Worm (Caenorhabditis elegans) whole organism, young adult: ENCODE data around the gene kap-1.

Source experiments
- B0336.3 ChIP-seq: fragments of 200-800 bp; sonication (Bioruptor generic); IDR thresholded peaks from 2 replicates; pipeline ENCODE4 v1.3.6; 2022; ENCODE audit warnings: missing genetic modification characterization, missing compliant biosample characterization
- F22D6.2 ChIP-seq: sonication (generic microtip); optimal IDR thresholded peaks from 2 replicates; lab custom pipeline; 2016; ENCODE audit warnings: mild to moderate bottlenecking, missing genetic modification characterization, missing compliant biosample characterization
- F23B12.7 ChIP-seq: sonication (generic microtip); optimal IDR thresholded peaks from 2 replicates; lab custom pipeline; 2017; ENCODE audit warnings: missing genetic modification characterization, mild to moderate bottlenecking, missing compliant biosample characterization, antibody characterized with exemption, moderate library complexity; ENCODE audit not compliant: insufficient read depth
- F37B4.10 ChIP-seq: fragments of 200-800 bp; sonication (Bioruptor generic); IDR thresholded peaks from 2 replicates; pipeline ENCODE4 v1.3.6; 2022; ENCODE audit warnings: missing genetic modification characterization, missing compliant biosample characterization
- F39B2.1 ChIP-seq: fragments of 200-800 bp; sonication (Bioruptor generic); IDR thresholded peaks from 2 replicates; pipeline ENCODE4 v1.3.6; 2022; ENCODE audit warnings: missing genetic modification reagents, missing genetic modification characterization, missing compliant biosample characterization
- F57C9.4 ChIP-seq: sonication (generic microtip); optimal IDR thresholded peaks from 2 replicates; lab custom pipeline; 2017; ENCODE audit warnings: mild to moderate bottlenecking, missing genetic modification characterization, missing compliant biosample characterization
- K12H6.12 ChIP-seq: fragments of 200-800 bp; sonication (Bioruptor generic); optimal IDR thresholded peaks from 2 replicates; lab custom pipeline; 2018; ENCODE audit warnings: mild to moderate bottlenecking, missing genetic modification characterization, missing compliant biosample characterization
- Y53F4B.3 ChIP-seq: fragments of 200-800 bp; sonication (Bioruptor generic); IDR thresholded peaks from 2 replicates; pipeline ENCODE4 v1.3.6; 2022; ENCODE audit warnings: missing genetic modification reagents, missing genetic modification characterization, missing compliant biosample characterization
- Y95B8A.8 ChIP-seq: fragments of 200-800 bp; sonication (Bioruptor generic); IDR thresholded peaks from 2 replicates; pipeline ENCODE4 v1.3.6; 2022; ENCODE audit warnings: missing genetic modification reagents, missing genetic modification characterization, missing compliant biosample characterization
- ama-1 ChIP-seq, 3 experiments: fragments of 150-350 bp in 1 of 3; sonication (generic microtip) in 2 of 3; optimal IDR thresholded peaks; 2 replicates each; lab custom pipeline; 2014 to 2018; ENCODE audit warnings: missing biosample characterization in 2 of 3, missing genetic modification characterization in 2 of 3, missing genetic modification reagents in 2 of 3
- aptf-2 ChIP-seq: fragments of 200-800 bp; sonication (Bioruptor generic); conservative IDR thresholded peaks from 2 replicates; pipeline ENCODE4 v1.3.6; 2022; ENCODE audit warnings: missing genetic modification reagents, missing genetic modification characterization, missing compliant biosample characterization
- attf-5 ChIP-seq: fragments of 200-800 bp; sonication (Bioruptor generic); optimal IDR thresholded peaks from 2 replicates; lab custom pipeline; 2018; ENCODE audit warnings: mild to moderate bottlenecking, missing genetic modification characterization, missing compliant biosample characterization
- bed-2 ChIP-seq: fragments of 200-800 bp; sonication (Bioruptor generic); IDR thresholded peaks from 2 replicates; pipeline ENCODE4 v1.3.6; 2022; ENCODE audit warnings: missing genetic modification reagents, missing genetic modification characterization, missing compliant biosample characterization
- cebp-1 ChIP-seq, 2 experiments: fragments of 200-800 bp in 1 of 2; sonication (Bioruptor generic) in 1 of 2; sonication (generic microtip) in 1 of 2; IDR thresholded peaks in 1 of 2; optimal IDR thresholded peaks in 1 of 2; 2 replicates each; pipeline versions ENCODE4 v1.3.6 to Lab custom; 2017 to 2022; ENCODE audit warnings: missing compliant biosample characterization in 2 of 2, missing genetic modification characterization in 2 of 2, mild to moderate bottlenecking in 1 of 2, missing genetic modification reagents in 1 of 2, moderate library complexity in 1 of 2
- ceh-27 ChIP-seq: fragments of 200-800 bp; sonication (Bioruptor generic); optimal IDR thresholded peaks from 2 replicates; lab custom pipeline; 2018; ENCODE audit warnings: mild to moderate bottlenecking, missing genetic modification characterization, moderate library complexity, missing compliant biosample characterization
- ceh-58 ChIP-seq: fragments of 200-800 bp; sonication (Bioruptor generic); IDR thresholded peaks from 2 replicates; pipeline ENCODE4 v1.3.6; 2022; ENCODE audit warnings: missing genetic modification characterization, missing compliant biosample characterization
- die-1 ChIP-seq: sonication (generic microtip); optimal IDR thresholded peaks from 2 replicates; lab custom pipeline; 2016; ENCODE audit warnings: missing genotype, mild to moderate bottlenecking, missing genetic modification characterization, missing compliant biosample characterization
- dox-1 ChIP-seq: fragments of 200-800 bp; sonication (Bioruptor generic); IDR thresholded peaks from 2 replicates; pipeline ENCODE4 v1.3.6; 2022; ENCODE audit warnings: missing genetic modification reagents, missing genetic modification characterization, missing compliant biosample characterization
- dpff-1 ChIP-seq: sonication (generic microtip); optimal IDR thresholded peaks from 2 replicates; lab custom pipeline; 2017; ENCODE audit warnings: mild to moderate bottlenecking, missing genetic modification characterization, missing compliant biosample characterization
- ets-4 ChIP-seq: fragments of 200-800 bp; sonication (Bioruptor generic); optimal IDR thresholded peaks from 2 replicates; lab custom pipeline; 2018; ENCODE audit warnings: mild to moderate bottlenecking, missing genetic modification characterization, missing compliant biosample characterization
- gei-17 ChIP-seq: fragments of 200-800 bp; sonication (Bioruptor generic); optimal IDR thresholded peaks from 2 replicates; lab custom pipeline; 2018; ENCODE audit warnings: mild to moderate bottlenecking, missing genetic modification characterization, missing compliant biosample characterization
- hlh-12 ChIP-seq: sonication (generic microtip); optimal IDR thresholded peaks from 2 replicates; lab custom pipeline; 2016; ENCODE audit warnings: missing genetic modification characterization, missing compliant biosample characterization
- hrde-1 ChIP-seq: sonication (generic microtip); optimal IDR thresholded peaks from 2 replicates; lab custom pipeline; 2016; ENCODE audit warnings: missing genetic modification characterization, mild to moderate bottlenecking, missing compliant biosample characterization, moderate library complexity, missing genotype, missing genetic modification reagents, borderline replicate concordance
- hsf-1 ChIP-seq: fragments of 200-800 bp; sonication (Bioruptor generic); IDR thresholded peaks from 2 replicates; pipeline ENCODE4 v1.3.6; 2022; ENCODE audit warnings: missing genetic modification reagents, missing genetic modification characterization, missing compliant biosample characterization
- let-526 ChIP-seq: fragments of 200-800 bp; sonication (Bioruptor generic); IDR thresholded peaks from 2 replicates; pipeline ENCODE4 v1.3.6; 2022; ENCODE audit warnings: missing genetic modification reagents, missing genetic modification characterization, missing compliant biosample characterization
- lin-26 ChIP-seq: fragments of 200-800 bp; sonication (Bioruptor generic); IDR thresholded peaks from 2 replicates; pipeline ENCODE4 v1.3.6; 2022; ENCODE audit warnings: missing genetic modification reagents, missing genetic modification characterization, missing compliant biosample characterization
- lin-35 ChIP-seq, 3 experiments: fragments of 150-350 bp in 2 of 3; sonication (generic microtip) in 1 of 3; optimal IDR thresholded peaks; 2 replicates each; lab custom pipeline; 2014 to 2018; ENCODE audit warnings: missing biosample characterization in 3 of 3, missing genetic modification characterization in 3 of 3, missing genetic modification reagents in 3 of 3
- lin-40 ChIP-seq: sonication (generic microtip); optimal IDR thresholded peaks from 2 replicates; lab custom pipeline; 2016; ENCODE audit warnings: missing genetic modification characterization, mild to moderate bottlenecking, missing compliant biosample characterization, missing genotype, missing genetic modification reagents
- lin-54 ChIP-seq: fragments of 200-800 bp; sonication (Bioruptor generic); optimal IDR thresholded peaks from 2 replicates; lab custom pipeline; 2018; ENCODE audit warnings: mild to moderate bottlenecking, missing genetic modification characterization, missing compliant biosample characterization
- lir-1 ChIP-seq: fragments of 200-800 bp; sonication (Bioruptor generic); conservative IDR thresholded peaks from 2 replicates; pipeline ENCODE4 v1.3.6; 2022; ENCODE audit warnings: missing genetic modification reagents, missing genetic modification characterization, missing compliant biosample characterization
- madf-8 ChIP-seq: fragments of 200-800 bp; sonication (Bioruptor generic); conservative IDR thresholded peaks from 2 replicates; pipeline ENCODE4 v1.3.6; 2022; ENCODE audit warnings: missing genetic modification reagents, missing genetic modification characterization, missing compliant biosample characterization
- nfyb-1 ChIP-seq: fragments of 200-800 bp; sonication (Bioruptor generic); IDR thresholded peaks from 2 replicates; pipeline ENCODE4 v1.3.6; 2022; ENCODE audit warnings: missing genetic modification reagents, missing genetic modification characterization, missing compliant biosample characterization
- nhr-179 ChIP-seq: sonication (generic microtip); optimal IDR thresholded peaks from 2 replicates; lab custom pipeline; 2016; ENCODE audit warnings: mild to moderate bottlenecking, missing genetic modification characterization, missing compliant biosample characterization
- nhr-80 ChIP-seq: sonication (generic microtip); optimal IDR thresholded peaks from 2 replicates; lab custom pipeline; 2016; ENCODE audit warnings: missing genetic modification characterization, missing compliant biosample characterization
- rec-8 ChIP-seq, 2 experiments: sonication (generic microtip); optimal IDR thresholded peaks; 2 replicates each; lab custom pipeline; 2016; ENCODE audit warnings: mild to moderate bottlenecking in 2 of 2, missing genetic modification characterization in 2 of 2, missing genetic modification reagents in 2 of 2, missing genotype in 2 of 2, missing biosample characterization in 1 of 2, missing compliant biosample characterization in 1 of 2, moderate library complexity in 1 of 2
- repo-1 ChIP-seq: sonication (generic microtip); optimal IDR thresholded peaks from 2 replicates; lab custom pipeline; 2017; ENCODE audit warnings: mild to moderate bottlenecking, missing genetic modification characterization, missing compliant biosample characterization
- rpc-1 ChIP-seq, 2 experiments: fragments of 150-350 bp in 1 of 2; sonication (generic microtip) in 1 of 2; optimal IDR thresholded peaks; 2 replicates each; lab custom pipeline; 2014 to 2018; ENCODE audit warnings: missing biosample characterization in 1 of 2, missing genetic modification characterization in 1 of 2, missing genetic modification reagents in 1 of 2, missing genotype in 1 of 2
- snpc-1.1 ChIP-seq: sonication (generic microtip); optimal IDR thresholded peaks from 2 replicates; lab custom pipeline; 2017; ENCODE audit warnings: missing genetic modification characterization, mild to moderate bottlenecking, missing compliant biosample characterization, antibody characterized with exemption, moderate library complexity, missing genotype, missing genetic modification reagents; ENCODE audit not compliant: insufficient read depth
- somi-1 ChIP-seq: fragments of 200-800 bp; sonication (Bioruptor generic); optimal IDR thresholded peaks from 2 replicates; lab custom pipeline; 2018; ENCODE audit warnings: mild to moderate bottlenecking, missing genetic modification characterization, missing compliant biosample characterization
- tbp1 ChIP-seq: fragments of 200-800 bp; sonication (Bioruptor generic); optimal IDR thresholded peaks from 2 replicates; lab custom pipeline; 2018; ENCODE audit warnings: mild to moderate bottlenecking, missing genetic modification characterization, missing compliant biosample characterization
- ztf-22 ChIP-seq: fragments of 200-800 bp; sonication (Bioruptor generic); optimal IDR thresholded peaks from 2 replicates; lab custom pipeline; 2018; ENCODE audit warnings: mild to moderate bottlenecking, missing genetic modification characterization, moderate library complexity, missing compliant biosample characterization
- ztf-25 ChIP-seq: fragments of 200-800 bp; sonication (Bioruptor generic); IDR thresholded peaks from 2 replicates; pipeline ENCODE4 v1.3.6; 2022; ENCODE audit warnings: missing genetic modification reagents, missing genetic modification characterization, missing compliant biosample characterization

kap-1 gene

ce11 chrIII:7357356-7357755 is 18.7 kb downstream of the kap-1 start, which contains the start of gene F08F8.10 (continued):
- TF ChIP-seq lin-40 (tag; lab: Kevin White, UChicago) = no peak
- peak; percentile 24 for TF ChIP-seq die-1 (tag; lab: Kevin White, UChicago)
- TF ChIP-seq F57C9.4 (tag; lab: Kevin White, UChicago) = no peak
- peak; percentile 65 for TF ChIP-seq attf-5
- peak; percentile 23 for TF ChIP-seq lin-54 (GFP tag; lab: Kevin White, UChicago)
- no peak for TF ChIP-seq aptf-2 (GFP tag; lab: Robert Waterston, UW)
- TF ChIP-seq ets-4 = no peak
- TF ChIP-seq Y53F4B.3 (GFP tag; lab: Robert Waterston, UW) = no peak
- TF ChIP-seq lir-1 = no peak
- TF ChIP-seq let-526 (GFP tag; lab: Robert Waterston, UW) = no peak
- no peak for TF ChIP-seq hlh-12
- 0 out of 2 replicates have a peak, but pooled peaks have one; percentile 29 for TF ChIP-seq hsf-1
- no peak for TF ChIP-seq rpc-1 (optimal IDR thresholded peaks at IDR 0.05; lab: Kevin White, UChicago)
- no peak for TF ChIP-seq rpc-1 (tag; optimal IDR thresholded peaks at IDR 0.05; lab: Kevin White, UChicago)
- no peak for TF ChIP-seq nfyb-1 (GFP tag; lab: Robert Waterston, UW)
- no peak for TF ChIP-seq dpff-1
- no peak for TF ChIP-seq Y95B8A.8
- TF ChIP-seq lin-35 (GFP tag; optimal IDR thresholded peaks at IDR 0.05; lab: Kevin White, UChicago) = no peak
- TF ChIP-seq B0336.3 (GFP tag; lab: Robert Waterston, UW) = no peak
- TF ChIP-seq nhr-179 (tag; lab: Kevin White, UChicago) = no peak
- TF ChIP-seq F23B12.7 = no peak
- no peak for TF ChIP-seq ceh-27
- no peak for TF ChIP-seq ztf-22
- TF ChIP-seq snpc-1.1 = no peak
- TF ChIP-seq gei-17 = no peak
- no peak for TF ChIP-seq madf-8 (GFP tag; lab: Robert Waterston, UW)

ce11 chrIII:7358627-7359026 is 20.0 kb downstream of the kap-1 start:
- TF ChIP-seq cebp-1 (GFP tag; IDR thresholded peaks at IDR 0.05; lab: Robert Waterston, UW) (no peak), cebp-1 (tag; optimal IDR thresholded peaks at IDR 0.05; lab: Kevin White, UChicago) (peak; percentile 5), ama-1 (optimal IDR thresholded peaks at IDR 0.05; lab: Kevin White, UChicago) (no peak), ama-1 (GFP tag; optimal IDR thresholded peaks at IDR 0.05; lab: Kevin White, UChicago) (no peak), attf-5 (peak; percentile 9), dpff-1 (no peak), K12H6.12 (peak; percentile 32), nhr-80 (tag; lab: Kevin White, UChicago) (peak; percentile 8), lin-40 (tag; lab: Kevin White, UChicago) (peak; percentile 10), dox-1 (no peak), repo-1 (tag; lab: Kevin White, UChicago) (no peak), ztf-25 (GFP tag; lab: Robert Waterston, UW) (no peak), gei-17 (no peak), somi-1 (GFP tag; lab: Kevin White, UChicago) (peak; percentile 37), tbp1 (GFP tag; lab: Kevin White, UChicago) (no peak), lin-26 (GFP tag; lab: Robert Waterston, UW) (peak; percentile 41; the same call in 1 of the 2 replicates)

ce11 chrIII:7359037-7359548 is 20.5 kb downstream of the kap-1 start, which contains the start of the genes eco-1 and hmgr-1:
eco-1 (minus strand) TSS chrIII:7359095.
hmgr-1 (plus strand) TSS chrIII:7359498.
- TF ChIP-seq F37B4.10 (GFP tag; lab: Robert Waterston, UW) = no peak
- TF ChIP-seq hrde-1 (tag; lab: Kevin White, UChicago) = no peak
- TF ChIP-seq somi-1 (GFP tag; lab: Kevin White, UChicago) = no peak
- TF ChIP-seq cebp-1 (GFP tag; IDR thresholded peaks at IDR 0.05; lab: Robert Waterston, UW) = no peak
- peak; percentile 39 for TF ChIP-seq cebp-1 (tag; optimal IDR thresholded peaks at IDR 0.05; lab: Kevin White, UChicago)
- TF ChIP-seq F22D6.2 (tag; lab: Kevin White, UChicago) = no peak
- no peak for TF ChIP-seq ceh-58 (GFP tag; lab: Robert Waterston, UW)
- TF ChIP-seq lin-54 (GFP tag; lab: Kevin White, UChicago) = peak; percentile 22
- TF ChIP-seq rec-8 (tag; optimal IDR thresholded peaks at IDR 0.05; lab: Kevin White, UChicago) = no peak
- TF ChIP-seq F39B2.1 (GFP tag; lab: Robert Waterston, UW) = no peak
- no peak for TF ChIP-seq bed-2
- TF ChIP-seq lin-35 (GFP tag; optimal IDR thresholded peaks at IDR 0.05; lab: Kevin White, UChicago) = peak in 1 of 3 experiments; percentile 8
- TF ChIP-seq, all 124 proteins: peak for 3
